Worm (Caenorhabditis elegans) whole organism, mixed stage, embryonic: ENCODE results near the gene srz-23.

Experiments
- M03D4.4 ChIP-seq: sonication (generic microtip); optimal IDR thresholded peaks from 2 replicates; lab custom pipeline; 2017; ENCODE audit warnings: mild to moderate bottlenecking, missing genetic modification characterization, missing compliant biosample characterization
- bed-3 ChIP-seq: fragments of 200-800 bp; sonication (Bioruptor generic); optimal IDR thresholded peaks from 3 replicates; lab custom pipeline; 2018; ENCODE audit warnings: mild to moderate bottlenecking, missing genetic modification characterization, moderate library complexity, missing compliant biosample characterization
- blmp-1 ChIP-seq: fragments of 150-350 bp; optimal IDR thresholded peaks from 2 replicates; lab custom pipeline; 2014; ENCODE audit warnings: missing biosample characterization, missing genetic modification characterization
- ceh-39 ChIP-seq: fragments of 150-350 bp; optimal IDR thresholded peaks from 2 replicates; lab custom pipeline; 2014; ENCODE audit warnings: missing biosample characterization, missing genetic modification characterization
- ceh-83 ChIP-seq: fragments of 200-800 bp; sonication (Bioruptor generic); optimal IDR thresholded peaks from 2 replicates; lab custom pipeline; 2018; ENCODE audit warnings: mild to moderate bottlenecking, missing genetic modification characterization, missing compliant biosample characterization
- ces-1 ChIP-seq: fragments of 150-350 bp; optimal IDR thresholded peaks from 2 replicates; lab custom pipeline; 2014; ENCODE audit warnings: missing biosample characterization, missing genetic modification reagents, missing genetic modification characterization
- cnd-1 ChIP-seq: fragments of 200-800 bp; sonication (Bioruptor generic); optimal IDR thresholded peaks from 2 replicates; lab custom pipeline; 2018; ENCODE audit warnings: mild to moderate bottlenecking, missing genetic modification characterization, missing compliant biosample characterization
- drap-1 ChIP-seq: fragments of 200-800 bp; sonication (Bioruptor generic); optimal IDR thresholded peaks from 3 replicates; lab custom pipeline; 2018; ENCODE audit warnings: mild to moderate bottlenecking, missing genetic modification characterization, missing compliant biosample characterization
- elt-1 ChIP-seq: sonication (generic microtip); optimal IDR thresholded peaks from 2 replicates; lab custom pipeline; 2017; ENCODE audit warnings: missing genetic modification characterization, mild to moderate bottlenecking, missing compliant biosample characterization, antibody characterized with exemption, moderate library complexity, borderline replicate concordance; ENCODE audit not compliant: insufficient read depth
- elt-3 ChIP-seq: fragments of 150-350 bp; optimal IDR thresholded peaks from 2 replicates; lab custom pipeline; 2014; ENCODE audit warnings: missing biosample characterization, missing genetic modification characterization
- flh-1 ChIP-seq: fragments of 200-800 bp; sonication (Bioruptor generic); optimal IDR thresholded peaks from 2 replicates; lab custom pipeline; 2018; ENCODE audit warnings: mild to moderate bottlenecking, missing genetic modification characterization, moderate library complexity, missing compliant biosample characterization
- ham-2 ChIP-seq: fragments of 200-800 bp; sonication (Bioruptor generic); optimal IDR thresholded peaks from 2 replicates; lab custom pipeline; 2018; ENCODE audit warnings: mild to moderate bottlenecking, missing genetic modification characterization, missing compliant biosample characterization
- hlh-1 ChIP-seq: fragments of 150-350 bp; optimal IDR thresholded peaks from 2 replicates; lab custom pipeline; 2014; ENCODE audit warnings: missing biosample characterization, missing genetic modification reagents, missing genetic modification characterization
- lin-13 ChIP-seq: fragments of 150-350 bp; optimal IDR thresholded peaks from 2 replicates; lab custom pipeline; 2014; ENCODE audit warnings: missing biosample characterization, missing genetic modification characterization
- lin-32 ChIP-seq: fragments of 200-800 bp; sonication (Bioruptor generic); optimal IDR thresholded peaks from 2 replicates; lab custom pipeline; 2018; ENCODE audit warnings: mild to moderate bottlenecking, missing genetic modification characterization, missing compliant biosample characterization
- mab-5 ChIP-seq: fragments of 150-350 bp; optimal IDR thresholded peaks from 2 replicates; lab custom pipeline; 2014; ENCODE audit warnings: missing biosample characterization, missing genetic modification characterization
- mep-1 ChIP-seq: fragments of 150-350 bp; optimal IDR thresholded peaks from 2 replicates; lab custom pipeline; 2017; ENCODE audit warnings: missing biosample characterization, missing genetic modification reagents, missing genetic modification characterization, inconsistent platforms
- mls-2 ChIP-seq: sonication (generic microtip); optimal IDR thresholded peaks from 2 replicates; lab custom pipeline; 2016; ENCODE audit warnings: mild to moderate bottlenecking, missing genetic modification characterization, moderate library complexity, missing compliant biosample characterization
- nhr-12 ChIP-seq: fragments of 150-350 bp; optimal IDR thresholded peaks from 2 replicates; lab custom pipeline; 2014; ENCODE audit warnings: missing biosample characterization, missing genetic modification characterization
- nhr-2 ChIP-seq: fragments of 150-350 bp; optimal IDR thresholded peaks from 2 replicates; lab custom pipeline; 2014; ENCODE audit warnings: missing biosample characterization, missing genetic modification characterization
- nhr-28 ChIP-seq: fragments of 150-350 bp; optimal IDR thresholded peaks from 2 replicates; lab custom pipeline; 2014; ENCODE audit warnings: missing biosample characterization, missing genetic modification characterization
- nhr-76 ChIP-seq: sonication (generic microtip); optimal IDR thresholded peaks from 2 replicates; lab custom pipeline; 2017; ENCODE audit warnings: missing biosample characterization, missing genetic modification characterization
- pha-4 ChIP-seq: fragments of 150-350 bp; optimal IDR thresholded peaks from 2 replicates; lab custom pipeline; 2018; ENCODE audit warnings: missing biosample characterization, missing genetic modification reagents, missing genetic modification characterization
- snpc-4 ChIP-seq: fragments of 150-350 bp; optimal IDR thresholded peaks from 2 replicates; lab custom pipeline; 2014; ENCODE audit warnings: missing biosample characterization, missing genetic modification characterization
- sptf-1 ChIP-seq: sonication (generic microtip); optimal IDR thresholded peaks from 2 replicates; lab custom pipeline; 2017; ENCODE audit warnings: mild to moderate bottlenecking, missing genetic modification characterization, moderate library complexity, missing compliant biosample characterization
- tbx-8 ChIP-seq: fragments of 200-800 bp; sonication (Bioruptor generic); optimal IDR thresholded peaks from 2 replicates; lab custom pipeline; 2018; ENCODE audit warnings: mild to moderate bottlenecking, missing genetic modification characterization, moderate library complexity, missing compliant biosample characterization
- unc-120 ChIP-seq: sonication (generic microtip); optimal IDR thresholded peaks from 2 replicates; lab custom pipeline; 2017; ENCODE audit warnings: missing genetic modification characterization, missing compliant biosample characterization; ENCODE audit not compliant: poor library complexity, severe bottlenecking
- unc-39 ChIP-seq: fragments of 150-350 bp; optimal IDR thresholded peaks from 2 replicates; lab custom pipeline; 2014; ENCODE audit warnings: missing biosample characterization, missing genetic modification characterization
- unc-62 ChIP-seq: fragments of 150-350 bp; optimal IDR thresholded peaks from 2 replicates; lab custom pipeline; 2014; ENCODE audit warnings: missing biosample characterization, missing genetic modification reagents, missing genetic modification characterization
- zip-8 ChIP-seq: fragments of 150-350 bp; optimal IDR thresholded peaks from 2 replicates; lab custom pipeline; 2014; ENCODE audit warnings: missing biosample characterization, missing genetic modification characterization
- ztf-11 ChIP-seq: fragments of 150-350 bp; optimal IDR thresholded peaks from 2 replicates; lab custom pipeline; 2014; ENCODE audit warnings: missing biosample characterization, missing genetic modification characterization

srz-23 gene

DNA sequence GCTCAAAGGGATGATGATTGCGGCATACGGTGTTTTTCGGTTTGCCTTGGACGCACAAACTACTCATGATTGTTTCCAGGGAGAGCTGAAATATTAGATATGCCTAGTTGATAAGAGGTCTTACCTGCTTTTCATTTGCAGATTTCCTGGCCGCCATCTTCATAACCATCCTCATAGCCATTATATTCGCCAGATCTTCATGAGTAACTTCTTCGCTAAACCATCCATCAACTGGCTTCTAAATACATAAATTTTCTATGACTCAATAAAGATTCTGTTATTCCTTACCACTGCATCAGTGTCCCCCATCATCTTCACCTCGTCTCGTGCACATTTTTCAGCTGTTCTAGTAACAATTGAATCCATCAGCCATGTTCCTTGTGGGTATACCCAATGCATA is 10.9 kb upstream of the srz-23 start:
- TF ChIP-seq ceh-39 (tag; lab: Kevin White, UChicago): no peak
- no peak for TF ChIP-seq lin-32 (GFP tag; lab: Kevin White, UChicago)
- no peak for TF ChIP-seq mab-5 (tag; lab: Kevin White, UChicago)
- TF ChIP-seq unc-62 (GFP tag; lab: Kevin White, UChicago): no peak
- TF ChIP-seq elt-3 (tag; lab: Kevin White, UChicago): no peak
- TF ChIP-seq nhr-12 (tag; lab: Kevin White, UChicago): no peak
- no peak for TF ChIP-seq mls-2

DNA sequence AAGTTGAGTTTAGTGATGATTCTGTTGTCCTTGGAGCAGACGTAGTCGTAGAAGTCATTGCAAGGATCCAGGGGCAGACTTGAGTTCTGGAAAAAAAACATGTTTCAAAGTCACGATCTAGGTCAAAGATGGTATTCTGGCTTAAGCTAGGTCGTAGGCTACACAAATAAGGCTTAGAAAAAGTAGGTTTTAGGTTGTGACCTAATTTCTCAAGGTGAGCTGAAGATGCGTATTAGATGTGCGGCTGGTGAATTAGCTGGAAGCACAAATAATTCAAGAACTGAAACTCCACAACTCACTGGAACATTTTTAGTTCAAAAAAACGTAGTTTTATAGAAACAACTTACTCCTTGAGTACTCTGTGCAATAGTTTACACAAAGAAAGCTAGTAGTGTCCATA is 9.3 kb upstream of the srz-23 start, which contains the start of gene F09D12.2:
Gene F09D12.2, minus strand, starts transcription at position 101 of the 400 bp plus-strand sequence.
- no peak for TF ChIP-seq lin-32 (GFP tag; lab: Kevin White, UChicago)
- no peak for TF ChIP-seq unc-39 (tag; lab: Kevin White, UChicago)
- TF ChIP-seq pha-4 (tag; lab: Kevin White, UChicago): no peak
- TF ChIP-seq snpc-4: no peak
- no peak for TF ChIP-seq lin-13 (tag; lab: Kevin White, UChicago)
- TF ChIP-seq zip-8 (tag; lab: Kevin White, UChicago): no peak
- TF ChIP-seq drap-1: no peak
- no peak for TF ChIP-seq ceh-83 (GFP tag; lab: Kevin White, UChicago)
- TF ChIP-seq mls-2: no peak
- TF ChIP-seq bed-3 (GFP tag; lab: Kevin White, UChicago): no peak
- no peak for TF ChIP-seq unc-62 (GFP tag; lab: Kevin White, UChicago)
- no peak for TF ChIP-seq elt-1 (tag; lab: Kevin White, UChicago)
- no peak for TF ChIP-seq nhr-76 (tag; lab: Kevin White, UChicago)
- no peak for TF ChIP-seq flh-1
- TF ChIP-seq, all 35 proteins: peak for 0

DNA sequence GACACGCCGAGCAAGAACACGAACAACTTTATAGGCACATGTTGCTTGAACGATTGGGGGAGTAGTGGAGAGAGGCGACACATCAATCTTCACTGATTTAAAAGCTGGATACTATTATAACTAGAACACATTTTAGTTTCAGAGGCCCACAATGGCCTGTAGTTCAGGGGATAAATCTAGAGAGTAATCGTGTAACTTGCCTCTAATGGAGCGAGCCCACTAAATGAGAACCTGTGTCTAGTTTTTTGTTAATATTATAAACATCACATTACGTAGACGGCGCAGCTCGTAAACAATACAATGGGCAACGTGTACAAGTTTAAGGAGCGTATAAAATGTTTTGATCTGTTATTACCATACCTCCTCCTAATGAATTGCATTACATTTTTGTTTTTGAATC is 8.8 kb upstream of the srz-23 start, which contains the start of gene F58E2.5:
Gene F58E2.5, plus strand, starts transcription at position 301 of the 400 bp plus-strand sequence.
- TF ChIP-seq nhr-2 (tag; lab: Kevin White, UChicago): no peak
- TF ChIP-seq ham-2: no peak
- TF ChIP-seq mep-1 (tag; lab: Kevin White, UChicago): no peak
- TF ChIP-seq mls-2: no peak
- TF ChIP-seq ztf-11 (tag; lab: Kevin White, UChicago): no peak
- TF ChIP-seq blmp-1 (tag; lab: Kevin White, UChicago): no peak
- no peak for TF ChIP-seq unc-120
- no peak for TF ChIP-seq ces-1 (GFP tag; lab: Kevin White, UChicago)
- no peak for TF ChIP-seq tbx-8 (GFP tag; lab: Kevin White, UChicago)
- TF ChIP-seq pha-4 (tag; lab: Kevin White, UChicago): no peak
- TF ChIP-seq mab-5 (tag; lab: Kevin White, UChicago): no peak
- TF ChIP-seq ceh-83 (GFP tag; lab: Kevin White, UChicago): no peak
- TF ChIP-seq cnd-1 (tag; lab: Kevin White, UChicago): no peak
- TF ChIP-seq unc-62 (GFP tag; lab: Kevin White, UChicago): no peak

DNA sequence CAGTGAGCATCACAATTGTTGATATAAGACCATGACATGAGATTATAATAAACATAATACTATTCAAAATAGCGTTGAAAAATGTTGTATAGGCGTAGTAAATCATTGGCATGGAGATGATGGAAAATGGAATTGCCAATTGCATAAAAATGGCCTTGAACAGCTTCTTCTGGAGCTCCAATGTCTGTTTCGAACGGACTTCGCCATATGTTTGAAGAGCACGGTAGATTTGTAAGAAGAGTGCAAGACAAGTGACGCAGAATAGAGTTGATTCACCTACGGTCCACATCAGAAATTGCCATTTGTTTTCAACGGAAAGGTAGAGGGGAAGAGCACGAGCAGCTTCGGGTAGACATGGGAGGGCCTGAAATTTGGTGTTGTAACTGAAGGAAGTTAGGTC is 6.1 kb upstream of the srz-23 start:
- TF ChIP-seq elt-3 (tag; lab: Kevin White, UChicago) (no peak), snpc-4 (no peak), ztf-11 (tag; lab: Kevin White, UChicago) (no peak), lin-13 (tag; lab: Kevin White, UChicago) (no peak), sptf-1 (tag; lab: Kevin White, UChicago) (no peak), ham-2 (no peak), mls-2 (no peak), unc-62 (GFP tag; lab: Kevin White, UChicago) (no peak), nhr-2 (tag; lab: Kevin White, UChicago) (no peak), zip-8 (tag; lab: Kevin White, UChicago) (no peak), M03D4.4 (no peak), nhr-12 (tag; lab: Kevin White, UChicago) (no peak), mab-5 (tag; lab: Kevin White, UChicago) (no peak), tbx-8 (GFP tag; lab: Kevin White, UChicago) (no peak), drap-1 (no peak), pha-4 (tag; lab: Kevin White, UChicago) (no peak), hlh-1 (tag; lab: Kevin White, UChicago) (no peak), ceh-39 (tag; lab: Kevin White, UChicago) (no peak), lin-32 (GFP tag; lab: Kevin White, UChicago) (no peak), nhr-28 (tag; lab: Kevin White, UChicago) (no peak)

DNA sequence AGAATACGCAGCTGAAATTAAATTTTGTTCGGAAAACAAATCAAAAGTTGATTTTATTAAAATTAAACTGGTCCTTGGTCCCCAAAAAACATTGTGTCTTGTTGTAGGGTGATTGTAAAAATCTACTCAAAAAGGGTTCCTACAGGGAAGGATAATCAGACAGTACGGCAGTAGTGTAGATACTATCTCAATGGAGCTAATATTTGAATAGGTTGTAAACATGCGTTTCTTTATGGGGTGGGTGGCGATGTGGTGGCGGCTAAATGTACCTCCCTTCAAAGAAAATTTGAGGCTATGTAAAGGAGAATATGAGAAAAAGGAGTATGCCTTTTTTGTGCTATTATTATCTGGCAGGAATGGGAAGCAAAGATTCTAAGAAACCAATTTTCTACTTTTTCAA is 892 bp upstream of the srz-23 start:
- TF ChIP-seq mep-1 (tag; lab: Kevin White, UChicago) (no peak), M03D4.4 (no peak), flh-1 (no peak), drap-1 (no peak), nhr-76 (tag; lab: Kevin White, UChicago) (no peak), pha-4 (tag; lab: Kevin White, UChicago) (no peak), nhr-28 (tag; lab: Kevin White, UChicago) (no peak), elt-1 (tag; lab: Kevin White, UChicago) (no peak), ham-2 (no peak)
- TF ChIP-seq, all 35 proteins: peak for 0
